Worm (Caenorhabditis elegans) whole organism, L4 larva: ENCODE results near the gene gdh-1.

Experiments used
- F49E8.2 ChIP-seq: sonication (generic microtip); optimal IDR thresholded peaks from 2 replicates; lab custom pipeline; 2016; ENCODE audit warnings: missing compliant biosample characterization, mild to moderate bottlenecking, missing genetic modification characterization, borderline replicate concordance
- ces-1 ChIP-seq: fragments of 150-350 bp; sonication (generic microtip); optimal IDR thresholded peaks from 4 replicates; lab custom pipeline; 2014; ENCODE audit warnings: missing biosample characterization, missing genetic modification reagents, missing genetic modification characterization
- ctbp-1 ChIP-seq: fragments of 200-800 bp; sonication (Bioruptor generic); IDR thresholded peaks from 2 replicates; pipeline ENCODE4 v1.3.6; 2022; ENCODE audit warnings: missing genetic modification reagents, missing genetic modification characterization, missing compliant biosample characterization
- fos-1 ChIP-seq: fragments of 150-350 bp; optimal IDR thresholded peaks from 2 replicates; lab custom pipeline; 2014; ENCODE audit warnings: missing biosample characterization, missing genetic modification characterization
- mdl-1 ChIP-seq, 2 experiments: fragments of 150-350 bp in 1 of 2; sonication (generic microtip) in 1 of 2; optimal IDR thresholded peaks; 2 replicates each; lab custom pipeline; 2014 to 2017; ENCODE audit warnings: missing biosample characterization in 2 of 2, missing genetic modification characterization in 2 of 2
- mep-1 ChIP-seq: fragments of 150-350 bp; sonication (generic microtip); optimal IDR thresholded peaks from 3 replicates; lab custom pipeline; 2014; ENCODE audit warnings: missing biosample characterization, missing genetic modification characterization
- snpc-4 ChIP-seq: fragments of 150-350 bp; optimal IDR thresholded peaks from 2 replicates; lab custom pipeline; 2014; ENCODE audit warnings: missing biosample characterization, missing genetic modification characterization

- TF ChIP-seq snpc-4 (no peak), mdl-1 (tag; optimal IDR thresholded peaks at IDR 0.05; lab: Kevin White, UChicago) (peak; percentile 100), ctbp-1 (GFP tag; lab: Robert Waterston, UW) (peak; percentile 61), fos-1 (tag; lab: Kevin White, UChicago) (no peak), F49E8.2 (tag; lab: Kevin White, UChicago) (no peak), mep-1 (tag; lab: Kevin White, UChicago) (peak; percentile 90), ces-1 (GFP tag; lab: Kevin White, UChicago) (no peak)
These were observed 3.3 kb downstream of the gdh-1 start for ce11 chrIV:11956387-11956786.
